Fruit fly (Drosophila melanogaster) whole organism, embryonic: ENCODE results near the gene CG7565.

Experiments used
- Adf1 ChIP-seq: fragments of 200-800 bp; sonication (Bioruptor generic); IDR thresholded peaks from 2 replicates; pipeline ENCODE4 v1.3.6; 2022; ENCODE audit warnings: missing biosample characterization, missing genetic modification characterization
- Antp ChIP-seq: fragments of 200-800 bp; sonication (Bioruptor generic); optimal IDR thresholded peaks from 3 replicates; lab custom pipeline; 2016; ENCODE audit warnings: missing biosample characterization, missing genetic modification characterization
- Atf6 ChIP-seq: fragments of 200-800 bp; sonication (Bioruptor generic); IDR thresholded peaks from 2 replicates; pipeline ENCODE4 v1.3.6; 2022; ENCODE audit warnings: missing biosample characterization, missing genetic modification characterization
- CG11247 ChIP-seq: fragments of 200-800 bp; sonication (Bioruptor generic); IDR thresholded peaks from 2 replicates; pipeline ENCODE4 v1.3.6; 2022; ENCODE audit warnings: missing biosample characterization, missing genetic modification characterization
- CG15073 ChIP-seq: fragments of 200-800 bp; sonication (Bioruptor generic); optimal IDR thresholded peaks from 2 replicates; lab custom pipeline; 2016; ENCODE audit warnings: missing biosample characterization, missing genetic modification characterization
- CG15269 ChIP-seq: fragments of 200-800 bp; sonication (Bioruptor generic); optimal IDR thresholded peaks from 2 replicates; lab custom pipeline; 2018; ENCODE audit warnings: missing biosample characterization, mild to moderate bottlenecking, missing genetic modification characterization, moderate library complexity
- CG1603 ChIP-seq: fragments of 200-800 bp; sonication (Bioruptor generic); optimal IDR thresholded peaks from 2 replicates; lab custom pipeline; 2019; ENCODE audit warnings: missing biosample characterization, mild to moderate bottlenecking, missing genetic modification characterization, moderate library complexity
- CG17359 ChIP-seq: fragments of 200-800 bp; sonication (Bioruptor generic); optimal IDR thresholded peaks from 3 replicates; lab custom pipeline; 2018; ENCODE audit warnings: missing biosample characterization, mild to moderate bottlenecking, missing genetic modification characterization, moderate library complexity
- CG18262 ChIP-seq: fragments of 200-800 bp; optimal IDR thresholded peaks from 3 replicates; lab custom pipeline; 2019; ENCODE audit warnings: missing biosample characterization, mild to moderate bottlenecking, missing genetic modification characterization, moderate library complexity
- CG18619 ChIP-seq: fragments of 200-800 bp; sonication (Bioruptor generic); optimal IDR thresholded peaks from 3 replicates; lab custom pipeline; 2017; ENCODE audit warnings: missing biosample characterization, mild to moderate bottlenecking, missing genetic modification characterization
- CG2116 ChIP-seq: fragments of 200-800 bp; sonication (Bioruptor generic); optimal IDR thresholded peaks from 3 replicates; lab custom pipeline; 2018; ENCODE audit warnings: missing biosample characterization, mild to moderate bottlenecking, missing genetic modification characterization
- CG2678 ChIP-seq: fragments of 200-800 bp; sonication (Bioruptor generic); optimal IDR thresholded peaks from 3 replicates; lab custom pipeline; 2019; ENCODE audit warnings: missing biosample characterization, mild to moderate bottlenecking, missing genetic modification characterization, moderate library complexity
- CG32532 ChIP-seq: fragments of 200-800 bp; sonication (Bioruptor generic); IDR thresholded peaks from 2 replicates; pipeline ENCODE4 v1.3.6; 2022; ENCODE audit warnings: missing biosample characterization, missing genetic modification characterization
- CG3995 ChIP-seq: fragments of 200-800 bp; sonication (Bioruptor generic); optimal IDR thresholded peaks from 3 replicates; lab custom pipeline; 2016; ENCODE audit warnings: missing biosample characterization, missing genetic modification characterization
- CG4424 ChIP-seq: fragments of 200-800 bp; sonication (Bioruptor generic); optimal IDR thresholded peaks from 3 replicates; lab custom pipeline; 2016; ENCODE audit warnings: missing biosample characterization, missing genetic modification characterization
- CG4707 ChIP-seq: fragments of 200-800 bp; sonication (Bioruptor generic); optimal IDR thresholded peaks from 2 replicates; lab custom pipeline; 2018; ENCODE audit warnings: missing biosample characterization, mild to moderate bottlenecking, missing genetic modification characterization, moderate library complexity
- CG5245 ChIP-seq: fragments of 200-800 bp; sonication (Bioruptor generic); optimal IDR thresholded peaks from 3 replicates; lab custom pipeline; 2016; ENCODE audit warnings: missing biosample characterization, missing genetic modification characterization
- CG7839 ChIP-seq: fragments of 200-800 bp; sonication (Bioruptor generic); optimal IDR thresholded peaks from 3 replicates; lab custom pipeline; 2018; ENCODE audit warnings: missing biosample characterization, mild to moderate bottlenecking, missing genetic modification characterization, moderate library complexity
- CG7963 ChIP-seq: fragments of 200-800 bp; sonication (Bioruptor generic); IDR thresholded peaks from 3 replicates; pipeline ENCODE4 v1.3.6; 2022; ENCODE audit warnings: missing biosample characterization, missing genetic modification characterization; ENCODE audit not compliant: partially characterized antibody
- CG9876 ChIP-seq: fragments of 200-800 bp; sonication (Bioruptor generic); optimal IDR thresholded peaks from 2 replicates; lab custom pipeline; 2016; ENCODE audit warnings: missing biosample characterization, missing genetic modification characterization
- Dfd ChIP-seq, 2 experiments: fragments of >200 bp; optimal IDR thresholded peaks; 2 replicates each; lab custom pipeline; 2017; ENCODE audit warnings: missing biosample characterization in 2 of 2, missing genetic modification characterization in 2 of 2
- H2.0 ChIP-seq: fragments of 200-800 bp; sonication (Bioruptor generic); IDR thresholded peaks from 2 replicates; pipeline ENCODE4 v1.3.6; 2022; ENCODE audit warnings: missing biosample characterization, missing genetic modification characterization
- Hmx ChIP-seq: fragments of 200-800 bp; sonication (Bioruptor generic); optimal IDR thresholded peaks from 2 replicates; lab custom pipeline; 2016; ENCODE audit warnings: missing biosample characterization, missing genetic modification characterization
- Opbp ChIP-seq: fragments of 200-800 bp; sonication (Bioruptor generic); IDR thresholded peaks from 3 replicates; pipeline ENCODE4 v1.3.6; 2022; ENCODE audit warnings: missing biosample characterization, missing genetic modification characterization; ENCODE audit not compliant: partially characterized antibody
- ara ChIP-seq: fragments of 200-800 bp; sonication (Bioruptor generic); IDR thresholded peaks from 2 replicates; pipeline ENCODE4 v1.3.6; 2022; ENCODE audit warnings: missing biosample characterization, missing genetic modification characterization
- cas ChIP-seq: fragments of 200-800 bp; sonication (Bioruptor generic); IDR thresholded peaks from 2 replicates; pipeline ENCODE4 v1.3.6; 2022; ENCODE audit warnings: missing biosample characterization, missing genetic modification characterization
- chn ChIP-seq: fragments of 200-800 bp; sonication (Bioruptor generic); optimal IDR thresholded peaks from 2 replicates; lab custom pipeline; 2016; ENCODE audit warnings: missing biosample characterization, missing genetic modification characterization
- crol ChIP-seq: fragments of 200-800 bp; sonication (Bioruptor generic); IDR thresholded peaks from 2 replicates; pipeline ENCODE4 v1.3.6; 2022; ENCODE audit warnings: missing biosample characterization, missing genetic modification characterization
- disco-r ChIP-seq: fragments of 200-800 bp; sonication (Bioruptor generic); optimal IDR thresholded peaks from 2 replicates; lab custom pipeline; 2016; ENCODE audit warnings: missing biosample characterization, missing genetic modification characterization
- dmrt11E ChIP-seq: fragments of 200-800 bp; sonication (Bioruptor generic); optimal IDR thresholded peaks from 3 replicates; lab custom pipeline; 2018; ENCODE audit warnings: missing biosample characterization, mild to moderate bottlenecking, missing genetic modification characterization, moderate library complexity
- dmrt99B ChIP-seq: fragments of 200-800 bp; sonication (Bioruptor generic); optimal IDR thresholded peaks from 2 replicates; lab custom pipeline; 2018; ENCODE audit warnings: missing biosample characterization, mild to moderate bottlenecking, missing genetic modification characterization, moderate library complexity
- dysf ChIP-seq: fragments of 200-800 bp; sonication (Bioruptor generic); IDR thresholded peaks from 3 replicates; pipeline ENCODE4 v1.3.6; 2022; ENCODE audit warnings: missing biosample characterization, missing genetic modification characterization
- fru ChIP-seq: fragments of >200 bp; optimal IDR thresholded peaks from 2 replicates; lab custom pipeline; 2017
- gfzf ChIP-seq: fragments of 200-800 bp; sonication (Bioruptor generic); optimal IDR thresholded peaks from 2 replicates; lab custom pipeline; 2016; ENCODE audit warnings: missing biosample characterization, mild to moderate bottlenecking, missing genetic modification characterization, moderate library complexity
- gt ChIP-seq: fragments of 200-800 bp; sonication (Bioruptor generic); IDR thresholded peaks from 2 replicates; pipeline ENCODE4 v1.3.6; 2022; ENCODE audit warnings: missing biosample characterization, missing genetic modification characterization
- h ChIP-seq: fragments of >200 bp; optimal IDR thresholded peaks from 2 replicates; lab custom pipeline; 2017
- hkb ChIP-seq, 2 experiments: fragments of 200-800 bp in 1 of 2; fragments of >200 bp in 1 of 2; sonication (Bioruptor generic) in 1 of 2; IDR thresholded peaks in 1 of 2; optimal IDR thresholded peaks in 1 of 2; 2 replicates each; pipeline versions ENCODE4 v1.3.6 to Lab custom; 2017 to 2022; ENCODE audit warnings: missing biosample characterization in 1 of 2, missing genetic modification characterization in 1 of 2
- insv ChIP-seq, 2 experiments: fragments of 200-800 bp; sonication (Bioruptor generic); optimal IDR thresholded peaks; 3 replicates each; lab custom pipeline; 2016 to 2018; ENCODE audit warnings: missing biosample characterization in 2 of 2, missing genetic modification characterization in 2 of 2
- lov ChIP-seq, 2 experiments: fragments of 200-800 bp in 1 of 2; fragments of >200 bp in 1 of 2; sonication (Bioruptor generic) in 1 of 2; IDR thresholded peaks in 1 of 2; optimal IDR thresholded peaks in 1 of 2; 2 replicates in 1 of 2; 3 replicates in 1 of 2; pipeline versions ENCODE4 v1.3.6 to Lab custom; 2017 to 2022; ENCODE audit warnings: missing biosample characterization in 1 of 2, missing genetic modification characterization in 1 of 2
- oc ChIP-seq: fragments of 200-800 bp; sonication (Bioruptor generic); optimal IDR thresholded peaks from 2 replicates; lab custom pipeline; 2018; ENCODE audit warnings: missing biosample characterization, mild to moderate bottlenecking, missing genetic modification characterization, moderate library complexity
- pum ChIP-seq: fragments of 200-800 bp; sonication (Bioruptor generic); optimal IDR thresholded peaks from 2 replicates; lab custom pipeline; 2016; ENCODE audit warnings: missing biosample characterization, missing genetic modification characterization
- ranshi ChIP-seq: fragments of 200-800 bp; sonication (Bioruptor generic); IDR thresholded peaks from 2 replicates; pipeline ENCODE4 v1.3.6; 2022; ENCODE audit warnings: missing biosample characterization, missing genetic modification characterization
- repo ChIP-seq: fragments of 200-800 bp; sonication (Bioruptor generic); optimal IDR thresholded peaks from 2 replicates; lab custom pipeline; 2016; ENCODE audit warnings: missing biosample characterization, missing genetic modification characterization
- ro ChIP-seq: fragments of 200-800 bp; sonication (Bioruptor generic); IDR thresholded peaks from 2 replicates; pipeline ENCODE4 v1.3.6; 2022; ENCODE audit warnings: missing biosample characterization, missing genetic modification characterization
- sd ChIP-seq: fragments of 200-800 bp; sonication (Bioruptor generic); optimal IDR thresholded peaks from 3 replicates; lab custom pipeline; 2018; ENCODE audit warnings: missing biosample characterization, mild to moderate bottlenecking, missing genetic modification characterization, moderate library complexity
- sens-2 ChIP-seq: fragments of 200-800 bp; sonication (Bioruptor generic); IDR thresholded peaks from 2 replicates; pipeline ENCODE4 v1.3.6; 2022; ENCODE audit warnings: missing biosample characterization, missing genetic modification characterization
- sqz ChIP-seq: fragments of 200-800 bp; sonication (Bioruptor generic); optimal IDR thresholded peaks from 3 replicates; lab custom pipeline; 2018; ENCODE audit warnings: missing biosample characterization, mild to moderate bottlenecking, missing genetic modification characterization
- stc ChIP-seq: fragments of 200-800 bp; sonication (Bioruptor generic); IDR thresholded peaks from 2 replicates; pipeline ENCODE4 v1.3.6; 2022; ENCODE audit warnings: missing biosample characterization, missing genetic modification characterization
- tna ChIP-seq: fragments of 200-800 bp; sonication (Bioruptor generic); IDR thresholded peaks from 2 replicates; pipeline ENCODE4 v1.3.6; 2022; ENCODE audit warnings: missing biosample characterization, missing genetic modification characterization; ENCODE audit not compliant: partially characterized antibody

Gene CG7565

DNA sequence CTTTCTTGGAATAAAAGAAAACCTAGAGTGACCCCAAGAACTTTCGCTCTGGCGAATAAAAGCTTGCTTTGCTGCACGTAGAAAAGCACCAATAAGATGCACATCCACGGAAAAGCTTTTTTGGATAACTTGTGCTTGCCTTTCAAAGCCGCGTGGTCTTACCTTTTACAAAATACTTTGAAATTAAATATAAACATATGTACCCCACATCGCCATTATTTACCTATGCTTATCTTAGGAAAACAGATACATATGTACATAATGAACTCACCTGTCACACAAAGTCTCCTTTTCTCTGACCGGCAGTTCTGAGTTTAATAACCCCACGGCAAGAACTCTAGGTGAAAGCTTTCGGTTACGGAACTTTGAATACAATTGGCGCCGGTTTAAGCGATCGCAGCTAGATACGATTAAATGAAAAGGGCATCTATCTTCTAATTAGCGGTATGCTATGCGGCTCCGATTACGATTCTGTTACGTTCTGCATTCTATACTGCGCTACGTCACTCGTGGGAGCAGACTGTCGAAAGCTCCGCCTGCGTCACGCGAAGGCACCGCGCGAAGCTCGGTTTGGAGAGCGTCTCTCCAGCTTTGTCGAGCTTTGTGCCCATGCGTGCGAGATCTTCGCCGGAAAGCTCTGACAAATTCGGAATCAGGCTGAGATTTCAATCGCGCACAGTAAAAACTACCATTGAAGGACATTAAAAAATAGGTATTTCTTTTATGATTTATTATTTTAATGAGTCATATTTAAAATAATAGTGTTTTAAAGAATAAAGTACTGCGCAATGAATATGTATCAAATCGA, 33.2 kb downstream of the CG7565 start, which contains the start of gene bip1 (continued):
- TF ChIP-seq ro (GFP tag; lab: Robert Waterston, UW) = no peak
- TF ChIP-seq sens-2 (GFP tag; lab: Robert Waterston, UW) = peak; percentile 40; the same call in 1 of the 2 replicates
- no peak for TF ChIP-seq repo
- TF ChIP-seq CG9876 = no peak
- TF ChIP-seq dmrt99B (tag; lab: Kevin White, UChicago) = no peak
- no peak for TF ChIP-seq fru (lab: Kevin White, UChicago)
- TF ChIP-seq tna = no peak
- TF ChIP-seq Dfd (GFP tag; optimal IDR thresholded peaks at IDR 0.05; lab: Kevin White, UChicago) = no peak
- TF ChIP-seq Hmx (GFP tag; lab: Kevin White, UChicago) = no peak
- TF ChIP-seq hkb (optimal IDR thresholded peaks at IDR 0.05; lab: Kevin White, UChicago) = no peak
- TF ChIP-seq hkb (GFP tag; IDR thresholded peaks at IDR 0.05; lab: Robert Waterston, UW) = peak; percentile 39
- TF ChIP-seq h = no peak
- no peak; the same call in 1 of the 2 replicates for TF ChIP-seq Adf1 (GFP tag; lab: Robert Waterston, UW)
- TF ChIP-seq CG2116 = no peak
- no peak for TF ChIP-seq lov (optimal IDR thresholded peaks at IDR 0.05; lab: Kevin White, UChicago)
- no peak for TF ChIP-seq lov (GFP tag; IDR thresholded peaks at IDR 0.05; lab: Robert Waterston, UW)
- TF ChIP-seq cas (GFP tag; lab: Robert Waterston, UW) = no peak
- no peak for TF ChIP-seq gfzf (GFP tag; lab: Kevin White, UChicago)
- TF ChIP-seq CG2678 (tag; lab: Kevin White, UChicago) = peak; percentile 22
- TF ChIP-seq insv (GFP tag; optimal IDR thresholded peaks at IDR 0.05; lab: Kevin White, UChicago) = no peak
- TF ChIP-seq stc (GFP tag; lab: Robert Waterston, UW) = no peak
- TF ChIP-seq CG4707 (GFP tag; lab: Kevin White, UChicago) = peak; percentile 35
- TF ChIP-seq CG5245 = no peak
- no peak for TF ChIP-seq Opbp
- TF ChIP-seq chn (GFP tag; lab: Kevin White, UChicago) = no peak
- TF ChIP-seq sd (tag; lab: Kevin White, UChicago) = peak; percentile 29
- TF ChIP-seq ara = no peak
- TF ChIP-seq ranshi = no peak
- no peak for TF ChIP-seq CG18619 (GFP tag; lab: Kevin White, UChicago)
- no peak for TF ChIP-seq CG15073 (GFP tag; lab: Kevin White, UChicago)
- peak; percentile 12 for TF ChIP-seq CG18262 (tag; lab: Kevin White, UChicago)
- TF ChIP-seq gt (GFP tag; lab: Robert Waterston, UW) = no peak
- peak; percentile 44 for TF ChIP-seq CG17359 (tag; lab: Kevin White, UChicago)
- no peak for TF ChIP-seq oc (tag; lab: Kevin White, UChicago)
- peak; percentile 15 for TF ChIP-seq CG7839 (tag; lab: Kevin White, UChicago)
- TF ChIP-seq CG11247 (GFP tag; lab: Robert Waterston, UW) = no peak
- no peak for TF ChIP-seq CG4424 (GFP tag; lab: Kevin White, UChicago)
- TF ChIP-seq pum = no peak
- no peak for TF ChIP-seq dysf (GFP tag; lab: Robert Waterston, UW)
- no peak for TF ChIP-seq CG7963 (GFP tag; lab: Robert Waterston, UW)
- peak; percentile 51; the same call in 1 of the 2 replicates for TF ChIP-seq CG32532
- TF ChIP-seq CG15269 (tag; lab: Kevin White, UChicago) = peak; percentile 39
- no peak for TF ChIP-seq H2.0
- TF ChIP-seq dmrt11E = peak; percentile 3
- TF ChIP-seq crol (GFP tag; lab: Robert Waterston, UW) = no peak
- no peak for TF ChIP-seq Antp (GFP tag; lab: Kevin White, UChicago)
- TF ChIP-seq CG1603 = peak; percentile 6
- TF ChIP-seq sqz = no peak
- 0 out of 2 replicates have a peak, but pooled peaks have one; percentile 29 for TF ChIP-seq Atf6 (GFP tag; lab: Robert Waterston, UW)
- TF ChIP-seq CG3995 (GFP tag; lab: Kevin White, UChicago) = no peak
- no peak for TF ChIP-seq disco-r
